Fruit fly (Drosophila melanogaster) whole organism, embryonic: ENCODE measurements around the gene kay.
A peak's percentile ranks its signal among the peaks of the same experiment; 100 is the strongest.

Experiments used
- CG11696 ChIP-seq: fragments of 200-800 bp; sonication (Bioruptor generic); IDR thresholded peaks from 2 replicates; pipeline ENCODE4 v1.3.6; 2022; ENCODE audit warnings: missing biosample characterization, missing genetic modification characterization
- CG12299 ChIP-seq: fragments of 200-800 bp; sonication (Bioruptor generic); optimal IDR thresholded peaks from 2 replicates; lab custom pipeline; 2018; ENCODE audit warnings: missing biosample characterization, mild to moderate bottlenecking, missing genetic modification characterization
- CG1233 ChIP-seq: fragments of 200-800 bp; sonication (Bioruptor generic); optimal IDR thresholded peaks from 4 replicates; lab custom pipeline; 2018; ENCODE audit warnings: missing biosample characterization, mild to moderate bottlenecking, missing genetic modification characterization
- CG12769 ChIP-seq: fragments of 200-800 bp; sonication (Bioruptor generic); optimal IDR thresholded peaks from 2 replicates; lab custom pipeline; 2019; ENCODE audit warnings: missing biosample characterization, mild to moderate bottlenecking, missing genetic modification characterization, moderate library complexity
- CG14860 ChIP-seq: fragments of 200-800 bp; sonication (Bioruptor generic); IDR thresholded peaks from 3 replicates; pipeline ENCODE4 v1.3.6; 2022; ENCODE audit warnings: missing biosample characterization, missing genetic modification characterization; ENCODE audit not compliant: partially characterized antibody
- CG15073 ChIP-seq: fragments of 200-800 bp; sonication (Bioruptor generic); optimal IDR thresholded peaks from 2 replicates; lab custom pipeline; 2016; ENCODE audit warnings: missing biosample characterization, missing genetic modification characterization
- CG15479 ChIP-seq: fragments of 200-800 bp; sonication (Bioruptor generic); optimal IDR thresholded peaks from 3 replicates; lab custom pipeline; 2019; ENCODE audit warnings: missing biosample characterization, mild to moderate bottlenecking, missing genetic modification characterization, moderate library complexity
- CG15514 ChIP-seq: fragments of 200-800 bp; sonication (Bioruptor generic); optimal IDR thresholded peaks from 3 replicates; lab custom pipeline; 2017; ENCODE audit warnings: missing biosample characterization, missing genetic modification characterization, mild to moderate bottlenecking, moderate library complexity, missing genetic modification reagents
- CG1647 ChIP-seq: fragments of 200-800 bp; sonication (Bioruptor generic); optimal IDR thresholded peaks from 3 replicates; lab custom pipeline; 2016; ENCODE audit warnings: missing biosample characterization, missing genetic modification characterization
- CG30403 ChIP-seq: fragments of 200-800 bp; sonication (Bioruptor generic); optimal IDR thresholded peaks from 3 replicates; lab custom pipeline; 2016; ENCODE audit warnings: missing biosample characterization, missing genetic modification characterization
- CG33557 ChIP-seq: fragments of 200-800 bp; sonication (Bioruptor generic); optimal IDR thresholded peaks from 2 replicates; lab custom pipeline; 2019; ENCODE audit warnings: missing biosample characterization, mild to moderate bottlenecking, missing genetic modification characterization, moderate library complexity
- CG43689 ChIP-seq: fragments of 200-800 bp; sonication (Bioruptor generic); IDR thresholded peaks from 2 replicates; pipeline ENCODE4 v1.3.6; 2022; ENCODE audit warnings: missing biosample characterization, missing genetic modification characterization
- CG4424 ChIP-seq: fragments of 200-800 bp; sonication (Bioruptor generic); optimal IDR thresholded peaks from 3 replicates; lab custom pipeline; 2016; ENCODE audit warnings: missing biosample characterization, missing genetic modification characterization
- CG6689 ChIP-seq: fragments of 200-800 bp; sonication (Bioruptor generic); IDR thresholded peaks from 2 replicates; pipeline ENCODE4 v1.3.6; 2022; ENCODE audit warnings: missing biosample characterization, missing genetic modification characterization
- CG6813 ChIP-seq: fragments of 200-800 bp; sonication (Bioruptor generic); optimal IDR thresholded peaks from 2 replicates; lab custom pipeline; 2017; ENCODE audit warnings: missing biosample characterization, missing genetic modification characterization, mild to moderate bottlenecking, moderate library complexity, missing genetic modification reagents
- CG7556 ChIP-seq: fragments of 200-800 bp; sonication (Bioruptor generic); optimal IDR thresholded peaks from 2 replicates; lab custom pipeline; 2017; ENCODE audit warnings: missing biosample characterization, mild to moderate bottlenecking, missing genetic modification characterization
- CG7928 ChIP-seq: fragments of 200-800 bp; sonication (Bioruptor generic); optimal IDR thresholded peaks from 2 replicates; lab custom pipeline; 2017; ENCODE audit warnings: missing biosample characterization, mild to moderate bottlenecking, missing genetic modification characterization
- CG7963 ChIP-seq: fragments of 200-800 bp; sonication (Bioruptor generic); IDR thresholded peaks from 3 replicates; pipeline ENCODE4 v1.3.6; 2022; ENCODE audit warnings: missing biosample characterization, missing genetic modification characterization; ENCODE audit not compliant: partially characterized antibody
- CG8290 ChIP-seq, 3 experiments: fragments of 200-800 bp; sonication (Bioruptor generic); optimal IDR thresholded peaks; 2 replicates each; lab custom pipeline; 2016 to 2019; ENCODE audit warnings: missing biosample characterization in 3 of 3, missing genetic modification characterization in 3 of 3, mild to moderate bottlenecking in 2 of 3, moderate library complexity in 1 of 3
- CG8765 ChIP-seq: fragments of 200-800 bp; sonication (Bioruptor generic); IDR thresholded peaks from 2 replicates; pipeline ENCODE4 v1.3.6; 2022; ENCODE audit warnings: missing biosample characterization, missing genetic modification characterization
- CHES-1-like ChIP-seq: fragments of 200-800 bp; sonication (Bioruptor generic); optimal IDR thresholded peaks from 2 replicates; lab custom pipeline; 2016; ENCODE audit warnings: missing biosample characterization, missing genetic modification characterization
- Dip2 ChIP-seq: fragments of 200-800 bp; sonication (Bioruptor generic); IDR thresholded peaks from 2 replicates; pipeline ENCODE4 v1.3.6; 2022; ENCODE audit warnings: missing biosample characterization, missing genetic modification characterization
- Fer2 ChIP-seq: fragments of 200-800 bp; sonication (Bioruptor generic); optimal IDR thresholded peaks from 2 replicates; lab custom pipeline; 2018; ENCODE audit warnings: missing biosample characterization, mild to moderate bottlenecking, missing genetic modification characterization, moderate library complexity
- Gsc ChIP-seq: fragments of 200-800 bp; sonication (Bioruptor generic); IDR thresholded peaks from 2 replicates; pipeline ENCODE4 v1.3.6; 2022; ENCODE audit warnings: missing biosample characterization, missing genetic modification characterization
- Hmr ChIP-seq: fragments of 200-800 bp; sonication (Bioruptor generic); optimal IDR thresholded peaks from 3 replicates; lab custom pipeline; 2017; ENCODE audit warnings: mild to moderate bottlenecking, missing biosample characterization, missing genetic modification reagents, missing genetic modification characterization
- Hr51 ChIP-seq, 2 experiments: fragments of 200-800 bp; sonication (Bioruptor generic); optimal IDR thresholded peaks; 2 replicates in 1 of 2; 3 replicates in 1 of 2; lab custom pipeline; 2016 to 2018; ENCODE audit warnings: missing biosample characterization in 2 of 2, missing genetic modification characterization in 2 of 2, mild to moderate bottlenecking in 1 of 2, moderate library complexity in 1 of 2
- Hsf ChIP-seq: fragments of 200-800 bp; sonication (Bioruptor generic); optimal IDR thresholded peaks from 3 replicates; lab custom pipeline; 2016; ENCODE audit warnings: missing biosample characterization, missing genetic modification characterization
- Pdp1 ChIP-seq, 2 experiments: fragments of 200-800 bp; sonication (Bioruptor generic); optimal IDR thresholded peaks; 3 replicates each; lab custom pipeline; 2016; ENCODE audit warnings: missing biosample characterization in 2 of 2, missing genetic modification characterization in 2 of 2, mild to moderate bottlenecking in 1 of 2, moderate library complexity in 1 of 2
- Rx ChIP-seq: fragments of 200-800 bp; sonication (Bioruptor generic); IDR thresholded peaks from 2 replicates; pipeline ENCODE4 v1.3.6; 2022; ENCODE audit warnings: missing biosample characterization, missing genetic modification characterization
- aop ChIP-seq: fragments of 200-800 bp; sonication (Bioruptor generic); IDR thresholded peaks from 2 replicates; pipeline ENCODE4 v1.3.6; 2022; ENCODE audit warnings: missing biosample characterization, missing genetic modification characterization
- bcd ChIP-seq: fragments of 200-800 bp; sonication (Bioruptor generic); optimal IDR thresholded peaks from 2 replicates; lab custom pipeline; 2017; ENCODE audit warnings: missing biosample characterization, mild to moderate bottlenecking, missing genetic modification characterization
- btn ChIP-seq: fragments of 200-800 bp; sonication (Bioruptor generic); optimal IDR thresholded peaks from 2 replicates; lab custom pipeline; 2016; ENCODE audit warnings: missing biosample characterization, missing genetic modification characterization
- cad ChIP-seq: fragments of >200 bp; optimal IDR thresholded peaks from 2 replicates; lab custom pipeline; 2017; ENCODE audit warnings: missing biosample characterization, missing genetic modification characterization
- crol ChIP-seq: fragments of 200-800 bp; sonication (Bioruptor generic); IDR thresholded peaks from 2 replicates; pipeline ENCODE4 v1.3.6; 2022; ENCODE audit warnings: missing biosample characterization, missing genetic modification characterization
- dan ChIP-seq: fragments of 200-800 bp; sonication (Bioruptor generic); IDR thresholded peaks from 2 replicates; pipeline ENCODE4 v1.3.6; 2022; ENCODE audit warnings: missing biosample characterization, missing genetic modification characterization
- dati ChIP-seq: fragments of 200-800 bp; sonication (Bioruptor generic); IDR thresholded peaks from 2 replicates; pipeline ENCODE4 v1.3.6; 2022; ENCODE audit warnings: missing biosample characterization, missing genetic modification characterization
- ewg ChIP-seq: fragments of 200-800 bp; sonication (Bioruptor generic); optimal IDR thresholded peaks from 3 replicates; lab custom pipeline; 2017; ENCODE audit warnings: mild to moderate bottlenecking, missing biosample characterization, missing genetic modification reagents, missing genetic modification characterization
- fd64A ChIP-seq: fragments of 200-800 bp; sonication (Bioruptor generic); optimal IDR thresholded peaks from 3 replicates; lab custom pipeline; 2018; ENCODE audit warnings: missing biosample characterization, mild to moderate bottlenecking, missing genetic modification characterization
- fd96Cb ChIP-seq: fragments of 200-800 bp; sonication (Bioruptor generic); optimal IDR thresholded peaks from 2 replicates; lab custom pipeline; 2018; ENCODE audit warnings: missing biosample characterization, mild to moderate bottlenecking, missing genetic modification characterization, moderate library complexity
- fru ChIP-seq: fragments of >200 bp; optimal IDR thresholded peaks from 2 replicates; lab custom pipeline; 2017
- h ChIP-seq: fragments of >200 bp; optimal IDR thresholded peaks from 2 replicates; lab custom pipeline; 2017
- hbn ChIP-seq: fragments of 200-800 bp; sonication (Bioruptor generic); IDR thresholded peaks from 2 replicates; pipeline ENCODE4 v1.3.6; 2022; ENCODE audit warnings: missing biosample characterization, missing genetic modification characterization; ENCODE audit not compliant: partially characterized antibody
- ken ChIP-seq: fragments of 200-800 bp; sonication (Bioruptor generic); IDR thresholded peaks from 3 replicates; pipeline ENCODE4 v1.3.6; 2022; ENCODE audit warnings: missing biosample characterization, missing genetic modification characterization
- ro ChIP-seq: fragments of 200-800 bp; sonication (Bioruptor generic); IDR thresholded peaks from 2 replicates; pipeline ENCODE4 v1.3.6; 2022; ENCODE audit warnings: missing biosample characterization, missing genetic modification characterization
- salm ChIP-seq: fragments of 200-800 bp; sonication (Bioruptor generic); optimal IDR thresholded peaks from 2 replicates; lab custom pipeline; 2018; ENCODE audit warnings: missing biosample characterization, mild to moderate bottlenecking, missing genetic modification characterization
- sr ChIP-seq: fragments of 200-800 bp; sonication (Bioruptor generic); IDR thresholded peaks from 3 replicates; pipeline ENCODE4 v1.3.6; 2022; ENCODE audit warnings: missing biosample characterization, missing genetic modification characterization
- unc-4 ChIP-seq: fragments of 200-800 bp; sonication (Bioruptor generic); IDR thresholded peaks from 2 replicates; pipeline ENCODE4 v1.3.6; 2022; ENCODE audit warnings: missing biosample characterization, missing genetic modification characterization; ENCODE audit not compliant: partially characterized antibody
- vfl ChIP-seq: fragments of 200-800 bp; sonication (Bioruptor generic); optimal IDR thresholded peaks from 2 replicates; lab custom pipeline; 2016; ENCODE audit warnings: missing biosample characterization, missing genetic modification characterization
- vnd ChIP-seq: fragments of 200-800 bp; sonication (Bioruptor generic); IDR thresholded peaks from 3 replicates; pipeline ENCODE4 v1.3.6; 2022; ENCODE audit warnings: missing biosample characterization, missing genetic modification characterization; ENCODE audit not compliant: partially characterized antibody
- yki ChIP-seq: fragments of >200 bp; optimal IDR thresholded peaks from 3 replicates; lab custom pipeline; 2018

Gene kay

dm6 chr3R:29716782-29717317, 48.9 kb upstream of the kay start, which contains the start of gene Obp99b (continued):
- TF ChIP-seq hbn (GFP tag; lab: Robert Waterston, UW) (no peak), CG1647 (GFP tag; lab: Kevin White, UChicago) (peak; percentile 8), bcd (peak; percentile 79), dati (peak; percentile 59), vfl (GFP tag; lab: Kevin White, UChicago) (peak; percentile 52), vnd (GFP tag; lab: Robert Waterston, UW) (no peak), CG43689 (peak; percentile 71), unc-4 (GFP tag; lab: Robert Waterston, UW) (no peak), CG12769 (tag; lab: Kevin White, UChicago) (peak; percentile 45), CG6689 (GFP tag; lab: Robert Waterston, UW) (peak; percentile 76), crol (GFP tag; lab: Robert Waterston, UW) (0 out of 2 replicates have a peak, but pooled peaks have one; percentile 28), salm (tag; lab: Kevin White, UChicago) (peak; percentile 10), btn (GFP tag; lab: Kevin White, UChicago) (peak; percentile 83), Gsc (GFP tag; lab: Robert Waterston, UW) (no peak), CG15479 (GFP tag; lab: Kevin White, UChicago) (no peak), ro (GFP tag; lab: Robert Waterston, UW) (peak; percentile 45; the same call in 1 of the 2 replicates), CG15073 (GFP tag; lab: Kevin White, UChicago) (no peak), fru (lab: Kevin White, UChicago) (no peak), CG4424 (GFP tag; lab: Kevin White, UChicago) (peak; percentile 87), dan (GFP tag; lab: Robert Waterston, UW) (no peak), CG7928 (GFP tag; lab: Kevin White, UChicago) (peak; percentile 22), cad (no peak), CG1233 (peak; percentile 82), ken (GFP tag; lab: Robert Waterston, UW) (peak; percentile 85), CG11696 (GFP tag; lab: Robert Waterston, UW) (peak; percentile 61), CG6813 (GFP tag; lab: Kevin White, UChicago) (peak; percentile 82), CG7963 (GFP tag; lab: Robert Waterston, UW) (no peak), CG33557 (peak; percentile 77), Fer2 (tag; lab: Kevin White, UChicago) (peak; percentile 48), Hmr (GFP tag; lab: Kevin White, UChicago) (peak; percentile 63), ewg (GFP tag; lab: Kevin White, UChicago) (peak; percentile 80), Pdp1 (GFP tag; optimal IDR thresholded peaks at IDR 0.05; lab: Kevin White, UChicago) (peak; percentile 54 to 78), Hr51 (GFP tag; optimal IDR thresholded peaks at IDR 0.05; lab: Kevin White, UChicago) (peak; percentile 42 to 66), yki (lab: Kevin White, UChicago) (no peak), CG7556 (GFP tag; lab: Kevin White, UChicago) (no peak), CG14860 (GFP tag; lab: Robert Waterston, UW) (no peak), h (lab: Kevin White, UChicago) (peak; percentile 76), CHES-1-like (GFP tag; lab: Kevin White, UChicago) (peak; percentile 41), CG30403 (GFP tag; lab: Kevin White, UChicago) (peak; percentile 18), Rx (peak; percentile 69), CG12299 (tag; lab: Kevin White, UChicago) (peak; percentile 34), Dip2 (GFP tag; lab: Robert Waterston, UW) (no peak), CG15514 (GFP tag; lab: Kevin White, UChicago) (peak; percentile 67), CG8765 (GFP tag; lab: Robert Waterston, UW) (no peak; the same call in 1 of the 2 replicates), Hsf (GFP tag; lab: Kevin White, UChicago) (peak; percentile 84), fd64A (GFP tag; lab: Kevin White, UChicago) (peak; percentile 87), sr (GFP tag; lab: Robert Waterston, UW) (peak; percentile 73; the same call in 2 of the 3 replicates), aop (GFP tag; lab: Robert Waterston, UW) (peak; percentile 35; the same call in 1 of the 2 replicates), fd96Cb (tag; lab: Kevin White, UChicago) (peak; percentile 47), CG8290 (GFP tag; optimal IDR thresholded peaks at IDR 0.05; lab: Kevin White, UChicago) (peak; percentile 44), CG8290 (tag; optimal IDR thresholded peaks at IDR 0.05; lab: Kevin White, UChicago) (peak; percentile 73 to 87)
